Worm (Caenorhabditis elegans) whole organism, late embryonic: ENCODE measurements around the gene pqn-10.

Experiments used
- C08G9.2 ChIP-seq: sonication (generic microtip); optimal IDR thresholded peaks from 2 replicates; lab custom pipeline; 2016; ENCODE audit warnings: mild to moderate bottlenecking, missing genetic modification characterization, moderate library complexity, missing compliant biosample characterization
- C38D4.7 ChIP-seq: fragments of 200-800 bp; sonication (Bioruptor generic); optimal IDR thresholded peaks from 2 replicates; lab custom pipeline; 2018; ENCODE audit warnings: mild to moderate bottlenecking, missing genetic modification characterization, moderate library complexity, missing compliant biosample characterization
- F13H6.1 ChIP-seq: sonication (generic microtip); optimal IDR thresholded peaks from 2 replicates; lab custom pipeline; 2016; ENCODE audit warnings: missing genetic modification characterization, missing compliant biosample characterization
- K02D7.2 ChIP-seq: sonication (generic microtip); optimal IDR thresholded peaks from 2 replicates; lab custom pipeline; 2017; ENCODE audit warnings: mild to moderate bottlenecking, missing genetic modification characterization, missing compliant biosample characterization
- K09A11.1 ChIP-seq: sonication (generic microtip); optimal IDR thresholded peaks from 2 replicates; lab custom pipeline; 2017; ENCODE audit warnings: antibody characterized with exemption, mild to moderate bottlenecking, missing genetic modification characterization, missing compliant biosample characterization; ENCODE audit not compliant: insufficient read depth
- ahr-1 ChIP-seq: sonication (generic microtip); optimal IDR thresholded peaks from 2 replicates; lab custom pipeline; 2016; ENCODE audit warnings: missing genetic modification characterization, missing compliant biosample characterization
- ceh-18 ChIP-seq: sonication (generic microtip); optimal IDR thresholded peaks from 2 replicates; lab custom pipeline; 2016; ENCODE audit warnings: missing genetic modification characterization, missing compliant biosample characterization
- ceh-19 ChIP-seq: fragments of 200-800 bp; sonication (Bioruptor generic); optimal IDR thresholded peaks from 2 replicates; lab custom pipeline; 2018; ENCODE audit warnings: mild to moderate bottlenecking, missing genetic modification characterization, missing compliant biosample characterization
- ceh-22 ChIP-seq: sonication (generic microtip); optimal IDR thresholded peaks from 2 replicates; lab custom pipeline; 2017; ENCODE audit warnings: missing biosample characterization, missing genetic modification characterization
- ceh-24 ChIP-seq: sonication (generic microtip); optimal IDR thresholded peaks from 2 replicates; lab custom pipeline; 2016; ENCODE audit warnings: mild to moderate bottlenecking, missing genetic modification characterization, missing compliant biosample characterization
- ceh-30 ChIP-seq: fragments of 150-350 bp; optimal IDR thresholded peaks from 2 replicates; lab custom pipeline; 2014; ENCODE audit warnings: missing biosample characterization, missing genetic modification characterization
- ceh-31 ChIP-seq: sonication (generic microtip); optimal IDR thresholded peaks from 2 replicates; lab custom pipeline; 2016; ENCODE audit warnings: missing genetic modification characterization, missing compliant biosample characterization
- ceh-34 ChIP-seq: sonication (generic microtip); optimal IDR thresholded peaks from 2 replicates; lab custom pipeline; 2016; ENCODE audit warnings: mild to moderate bottlenecking, missing genetic modification characterization, missing compliant biosample characterization
- dmd-4 ChIP-seq: sonication (generic microtip); optimal IDR thresholded peaks from 2 replicates; lab custom pipeline; 2016; ENCODE audit warnings: borderline replicate concordance, missing genetic modification characterization, missing compliant biosample characterization
- elt-2 ChIP-seq: sonication (generic microtip); optimal IDR thresholded peaks from 2 replicates; lab custom pipeline; 2016; ENCODE audit warnings: missing genetic modification reagents, missing genetic modification characterization, missing compliant biosample characterization
- elt-4 ChIP-seq: sonication (generic microtip); optimal IDR thresholded peaks from 2 replicates; lab custom pipeline; 2016; ENCODE audit warnings: missing genetic modification characterization, missing compliant biosample characterization
- ets-4 ChIP-seq: sonication (generic microtip); optimal IDR thresholded peaks from 2 replicates; lab custom pipeline; 2016; ENCODE audit warnings: missing genetic modification characterization, missing compliant biosample characterization
- hlh-13 ChIP-seq: fragments of 200-800 bp; sonication (Bioruptor generic); optimal IDR thresholded peaks from 2 replicates; lab custom pipeline; 2018; ENCODE audit warnings: mild to moderate bottlenecking, missing genetic modification characterization, missing compliant biosample characterization
- hlh-6 ChIP-seq: sonication (generic microtip); optimal IDR thresholded peaks from 2 replicates; lab custom pipeline; 2016; ENCODE audit warnings: missing genotype, missing genetic modification characterization, missing compliant biosample characterization
- hlh-8 ChIP-seq: sonication (generic microtip); optimal IDR thresholded peaks from 2 replicates; lab custom pipeline; 2016; ENCODE audit warnings: missing genotype, missing genetic modification characterization, missing compliant biosample characterization
- lin-11 ChIP-seq: fragments of 200-800 bp; sonication (Bioruptor generic); optimal IDR thresholded peaks from 2 replicates; lab custom pipeline; 2018; ENCODE audit warnings: mild to moderate bottlenecking, missing genetic modification characterization, missing compliant biosample characterization
- nfya-1 ChIP-seq: sonication (generic microtip); optimal IDR thresholded peaks from 2 replicates; lab custom pipeline; 2017; ENCODE audit warnings: missing genetic modification characterization, mild to moderate bottlenecking, missing compliant biosample characterization, antibody characterized with exemption, moderate library complexity
- nhr-232 ChIP-seq: sonication (generic microtip); optimal IDR thresholded peaks from 2 replicates; lab custom pipeline; 2016; ENCODE audit warnings: missing genetic modification characterization, missing compliant biosample characterization
- npax-4 ChIP-seq: sonication (generic microtip); optimal IDR thresholded peaks from 2 replicates; lab custom pipeline; 2016; ENCODE audit warnings: missing genetic modification characterization, missing compliant biosample characterization
- pag-3 ChIP-seq: sonication (generic microtip); optimal IDR thresholded peaks from 2 replicates; lab custom pipeline; 2016; ENCODE audit warnings: missing compliant biosample characterization, missing genetic modification characterization, borderline replicate concordance
- pha-2 ChIP-seq: sonication (generic microtip); optimal IDR thresholded peaks from 2 replicates; lab custom pipeline; 2017; ENCODE audit warnings: mild to moderate bottlenecking, missing genetic modification characterization, missing compliant biosample characterization
- pqm-1 ChIP-seq: sonication (generic microtip); optimal IDR thresholded peaks from 2 replicates; lab custom pipeline; 2016; ENCODE audit warnings: missing genetic modification characterization, missing compliant biosample characterization
- ref-2 ChIP-seq: sonication (generic microtip); optimal IDR thresholded peaks from 2 replicates; lab custom pipeline; 2016; ENCODE audit warnings: missing genetic modification characterization, missing compliant biosample characterization
- sox-2 ChIP-seq: fragments of 200-800 bp; sonication (Bioruptor generic); IDR thresholded peaks from 2 replicates; pipeline ENCODE4 v1.3.6; 2022; ENCODE audit warnings: missing genetic modification reagents, missing genetic modification characterization, missing compliant biosample characterization
- sox-4 ChIP-seq: sonication (generic microtip); optimal IDR thresholded peaks from 2 replicates; lab custom pipeline; 2017; ENCODE audit warnings: mild to moderate bottlenecking, missing genetic modification characterization, inconsistent platforms, missing compliant biosample characterization
- tbx-2 ChIP-seq: sonication (generic microtip); optimal IDR thresholded peaks from 2 replicates; lab custom pipeline; 2016; ENCODE audit warnings: missing genetic modification characterization, missing compliant biosample characterization
- ttx-3 ChIP-seq: sonication (generic microtip); optimal IDR thresholded peaks from 2 replicates; lab custom pipeline; 2016; ENCODE audit warnings: missing genetic modification reagents, missing genetic modification characterization, missing compliant biosample characterization
- unc-42 ChIP-seq: sonication (generic microtip); optimal IDR thresholded peaks from 2 replicates; lab custom pipeline; 2016; ENCODE audit warnings: missing genotype, missing genetic modification characterization, missing compliant biosample characterization
- unc-86 ChIP-seq: sonication (generic microtip); optimal IDR thresholded peaks from 2 replicates; lab custom pipeline; 2016; ENCODE audit warnings: missing genetic modification characterization, missing compliant biosample characterization
- zip-5 ChIP-seq: sonication (generic microtip); optimal IDR thresholded peaks from 2 replicates; lab custom pipeline; 2016; ENCODE audit warnings: missing genetic modification characterization, missing compliant biosample characterization
- ztf-16 ChIP-seq: sonication (generic microtip); optimal IDR thresholded peaks from 2 replicates; lab custom pipeline; 2017; ENCODE audit warnings: missing genetic modification characterization, missing compliant biosample characterization

Gene pqn-10

ce11 chrIII:6500032-6500564 is 27.9 kb upstream of the pqn-10 start, which contains the start of gene F23F12.3:
TSS of gene F23F12.3 (plus strand) at chrIII:6500514.
- TF ChIP-seq ztf-16 (tag; lab: Kevin White, UChicago) (no peak), ceh-30 (tag; lab: Kevin White, UChicago) (no peak), F13H6.1 (tag; lab: Kevin White, UChicago) (no peak), lin-11 (tag; lab: Kevin White, UChicago) (no peak), sox-2 (GFP tag; lab: Robert Waterston, UW) (no peak), nfya-1 (tag; lab: Kevin White, UChicago) (peak; percentile 43), pha-2 (no peak), ets-4 (tag; lab: Kevin White, UChicago) (no peak), C38D4.7 (no peak)

ce11 chrIII:6507832-6508231 is 20.2 kb upstream of the pqn-10 start, which contains the start of gene F23F12.12:
TSS of gene F23F12.12 (plus strand) at chrIII:6508132.
- TF ChIP-seq pag-3 (no peak), ceh-31 (tag; lab: Kevin White, UChicago) (no peak), C08G9.2 (tag; lab: Kevin White, UChicago) (no peak), pha-2 (no peak)

ce11 chrIII:6508327-6508726 is 19.7 kb upstream of the pqn-10 start:
- TF ChIP-seq K02D7.2 (no peak), ceh-19 (GFP tag; lab: Kevin White, UChicago) (no peak), zip-5 (tag; lab: Kevin White, UChicago) (no peak), ceh-22 (no peak), hlh-13 (GFP tag; lab: Kevin White, UChicago) (no peak), hlh-6 (no peak), pag-3 (no peak), ref-2 (tag; lab: Kevin White, UChicago) (no peak), unc-86 (tag; lab: Kevin White, UChicago) (no peak), elt-4 (tag; lab: Kevin White, UChicago) (no peak), hlh-8 (tag; lab: Kevin White, UChicago) (no peak), ceh-24 (tag; lab: Kevin White, UChicago) (no peak), npax-4 (tag; lab: Kevin White, UChicago) (no peak), ceh-18 (tag; lab: Kevin White, UChicago) (no peak), sox-4 (tag; lab: Kevin White, UChicago) (no peak)

- TF ChIP-seq elt-2 (tag; lab: Kevin White, UChicago) (peak; percentile 63), ceh-22 (no peak)
- TF ChIP-seq, all 69 proteins: peak for 1
These were observed 18.7 kb upstream of the pqn-10 start for ce11 chrIII:6509301-6509700.

ce11 chrIII:6514673-6515072 is 13.3 kb upstream of the pqn-10 start, which contains the start of gene acr-5:
TSS of gene acr-5 (minus strand) at chrIII:6514773.
- no peak for TF ChIP-seq tbx-2 (tag; lab: Kevin White, UChicago)
- TF ChIP-seq dmd-4 = no peak
- no peak for TF ChIP-seq ttx-3
- TF ChIP-seq ceh-31 (tag; lab: Kevin White, UChicago) = no peak
- no peak for TF ChIP-seq K09A11.1 (tag; lab: Kevin White, UChicago)
- no peak for TF ChIP-seq C08G9.2 (tag; lab: Kevin White, UChicago)
- TF ChIP-seq nhr-232 (tag; lab: Kevin White, UChicago) = no peak
- no peak for TF ChIP-seq ets-4 (tag; lab: Kevin White, UChicago)
- TF ChIP-seq ceh-34 = no peak
- TF ChIP-seq unc-42 (tag; lab: Kevin White, UChicago) = no peak
- no peak for TF ChIP-seq pqm-1 (tag; lab: Kevin White, UChicago)
- no peak for TF ChIP-seq ahr-1 (tag; lab: Kevin White, UChicago)
